Fruit fly (Drosophila melanogaster) whole organism, embryonic: ENCODE data around the gene CG7924.

Source experiments
- B-H1 ChIP-seq: fragments of 200-800 bp; sonication (Bioruptor generic); IDR thresholded peaks from 3 replicates; pipeline ENCODE4 v1.3.6; 2022; ENCODE audit warnings: missing biosample characterization, missing genetic modification characterization
- Blimp-1 ChIP-seq: fragments of 200-800 bp; sonication (Bioruptor generic); optimal IDR thresholded peaks from 3 replicates; lab custom pipeline; 2018; ENCODE audit warnings: missing biosample characterization, missing genetic modification characterization, mild to moderate bottlenecking, moderate library complexity, missing genetic modification reagents
- CG10543 ChIP-seq: fragments of 200-800 bp; sonication (Bioruptor generic); optimal IDR thresholded peaks from 3 replicates; lab custom pipeline; 2017; ENCODE audit warnings: missing biosample characterization, mild to moderate bottlenecking, missing genetic modification characterization, moderate library complexity
- CG11504 ChIP-seq: fragments of 200-800 bp; sonication (Bioruptor generic); optimal IDR thresholded peaks from 3 replicates; lab custom pipeline; 2019; ENCODE audit warnings: missing biosample characterization, mild to moderate bottlenecking, missing genetic modification characterization, moderate library complexity
- CG12236 ChIP-seq: fragments of 200-800 bp; sonication (Bioruptor generic); optimal IDR thresholded peaks from 2 replicates; lab custom pipeline; 2016; ENCODE audit warnings: missing biosample characterization, missing genetic modification characterization
- CG13123 ChIP-seq: fragments of 200-800 bp; sonication (Bioruptor generic); optimal IDR thresholded peaks from 2 replicates; lab custom pipeline; 2016; ENCODE audit warnings: missing biosample characterization, missing genetic modification characterization
- CG13424 ChIP-seq: fragments of 200-800 bp; sonication (Bioruptor generic); optimal IDR thresholded peaks from 2 replicates; lab custom pipeline; 2019; ENCODE audit warnings: missing biosample characterization, mild to moderate bottlenecking, missing genetic modification characterization, moderate library complexity
- CG14014 ChIP-seq: fragments of 200-800 bp; sonication (Bioruptor generic); IDR thresholded peaks from 2 replicates; pipeline ENCODE4 v1.3.6; 2022; ENCODE audit warnings: missing biosample characterization, missing genetic modification characterization
- CG1602 ChIP-seq: fragments of 200-800 bp; sonication (Bioruptor generic); optimal IDR thresholded peaks from 3 replicates; lab custom pipeline; 2016; ENCODE audit warnings: missing biosample characterization, missing genetic modification characterization
- CG1603 ChIP-seq: fragments of 200-800 bp; sonication (Bioruptor generic); optimal IDR thresholded peaks from 2 replicates; lab custom pipeline; 2019; ENCODE audit warnings: missing biosample characterization, mild to moderate bottlenecking, missing genetic modification characterization, moderate library complexity
- CG18262 ChIP-seq: fragments of 200-800 bp; optimal IDR thresholded peaks from 3 replicates; lab custom pipeline; 2019; ENCODE audit warnings: missing biosample characterization, mild to moderate bottlenecking, missing genetic modification characterization, moderate library complexity
- CG2202 ChIP-seq: fragments of 200-800 bp; sonication (Bioruptor generic); optimal IDR thresholded peaks from 2 replicates; lab custom pipeline; 2018; ENCODE audit warnings: missing biosample characterization, mild to moderate bottlenecking, missing genetic modification characterization
- CG31441 ChIP-seq: fragments of 200-800 bp; sonication (Bioruptor generic); IDR thresholded peaks from 2 replicates; pipeline ENCODE4 v1.3.6; 2022; ENCODE audit warnings: missing biosample characterization, missing genetic modification characterization
- CG4730 ChIP-seq: fragments of 200-800 bp; sonication (Bioruptor generic); IDR thresholded peaks from 2 replicates; pipeline ENCODE4 v1.3.6; 2022; ENCODE audit warnings: missing biosample characterization, missing genetic modification characterization
- CG5245 ChIP-seq: fragments of 200-800 bp; sonication (Bioruptor generic); optimal IDR thresholded peaks from 3 replicates; lab custom pipeline; 2016; ENCODE audit warnings: missing biosample characterization, missing genetic modification characterization
- CG7745 ChIP-seq: fragments of 200-800 bp; sonication (Bioruptor generic); optimal IDR thresholded peaks from 2 replicates; lab custom pipeline; 2018; ENCODE audit warnings: missing biosample characterization, mild to moderate bottlenecking, missing genetic modification characterization, moderate library complexity
- CG7839 ChIP-seq: fragments of 200-800 bp; sonication (Bioruptor generic); optimal IDR thresholded peaks from 3 replicates; lab custom pipeline; 2018; ENCODE audit warnings: missing biosample characterization, mild to moderate bottlenecking, missing genetic modification characterization, moderate library complexity
- Chrac-16 ChIP-seq: fragments of 200-800 bp; sonication (Bioruptor generic); optimal IDR thresholded peaks from 3 replicates; lab custom pipeline; 2016; ENCODE audit warnings: missing biosample characterization, missing genetic modification characterization
- CrebB ChIP-seq: fragments of 200-800 bp; sonication (Bioruptor generic); optimal IDR thresholded peaks from 3 replicates; lab custom pipeline; 2018; ENCODE audit warnings: missing biosample characterization, mild to moderate bottlenecking, missing genetic modification characterization
- Drgx ChIP-seq: fragments of 200-800 bp; sonication (Bioruptor generic); IDR thresholded peaks from 2 replicates; pipeline ENCODE4 v1.3.6; 2022; ENCODE audit warnings: missing biosample characterization, missing genetic modification characterization
- Ets65A ChIP-seq: fragments of 200-800 bp; sonication (Bioruptor generic); peaks from one replicate; lab custom pipeline; 2016; ENCODE audit warnings: missing biosample characterization, missing genetic modification characterization
- HHEX ChIP-seq: fragments of 200-800 bp; sonication (Bioruptor generic); optimal IDR thresholded peaks from 3 replicates; lab custom pipeline; 2017; ENCODE audit warnings: missing biosample characterization, mild to moderate bottlenecking, missing genetic modification characterization, missing genetic modification reagents
- Oli ChIP-seq: fragments of 200-800 bp; sonication (Bioruptor generic); optimal IDR thresholded peaks from 2 replicates; lab custom pipeline; 2018; ENCODE audit warnings: missing biosample characterization, mild to moderate bottlenecking, missing genetic modification characterization, moderate library complexity
- TFAM ChIP-seq: fragments of 200-800 bp; sonication (Bioruptor generic); optimal IDR thresholded peaks from 2 replicates; lab custom pipeline; 2017; ENCODE audit warnings: missing biosample characterization, missing genetic modification characterization, inconsistent platforms
- Xrp1 ChIP-seq: fragments of 200-800 bp; sonication (Bioruptor generic); IDR thresholded peaks from 2 replicates; pipeline ENCODE4 v1.3.6; 2022; ENCODE audit warnings: missing biosample characterization, missing genetic modification characterization
- al ChIP-seq: fragments of 200-800 bp; sonication (Bioruptor generic); IDR thresholded peaks from 2 replicates; pipeline ENCODE4 v1.3.6; 2022; ENCODE audit warnings: missing biosample characterization, missing genetic modification characterization
- ap ChIP-seq: fragments of 200-800 bp; sonication (Bioruptor generic); IDR thresholded peaks from 2 replicates; pipeline ENCODE4 v1.3.6; 2022; ENCODE audit warnings: missing biosample characterization, missing genetic modification characterization
- caup ChIP-seq: fragments of 200-800 bp; sonication (Bioruptor generic); optimal IDR thresholded peaks from 3 replicates; lab custom pipeline; 2017; ENCODE audit warnings: missing biosample characterization, mild to moderate bottlenecking, missing genetic modification characterization, moderate library complexity; ENCODE audit not compliant: severe bottlenecking
- corto ChIP-seq: fragments of 200-800 bp; sonication (Bioruptor generic); optimal IDR thresholded peaks from 2 replicates; lab custom pipeline; 2016; ENCODE audit warnings: missing biosample characterization, mild to moderate bottlenecking, missing genetic modification characterization, moderate library complexity
- crc ChIP-seq: fragments of 200-800 bp; sonication (Bioruptor generic); optimal IDR thresholded peaks from 2 replicates; lab custom pipeline; 2016; ENCODE audit warnings: missing biosample characterization, missing genetic modification characterization
- danr ChIP-seq: fragments of 200-800 bp; sonication (Bioruptor generic); IDR thresholded peaks from 2 replicates; pipeline ENCODE4 v1.3.6; 2022; ENCODE audit warnings: missing biosample characterization, missing genetic modification characterization
- dmrt99B ChIP-seq: fragments of 200-800 bp; sonication (Bioruptor generic); optimal IDR thresholded peaks from 2 replicates; lab custom pipeline; 2018; ENCODE audit warnings: missing biosample characterization, mild to moderate bottlenecking, missing genetic modification characterization, moderate library complexity
- gem ChIP-seq: fragments of 200-800 bp; sonication (Bioruptor generic); optimal IDR thresholded peaks from 2 replicates; lab custom pipeline; 2019; ENCODE audit warnings: missing biosample characterization, mild to moderate bottlenecking, missing genetic modification characterization, moderate library complexity
- ind ChIP-seq: fragments of 200-800 bp; sonication (Bioruptor generic); optimal IDR thresholded peaks from 3 replicates; lab custom pipeline; 2016; ENCODE audit warnings: missing biosample characterization, missing genetic modification characterization
- jigr1 ChIP-seq: fragments of 200-800 bp; sonication (Bioruptor generic); IDR thresholded peaks from 3 replicates; pipeline ENCODE4 v1.3.6; 2022; ENCODE audit warnings: missing biosample characterization, missing genetic modification characterization
- jing ChIP-seq: fragments of 200-800 bp; sonication (Bioruptor generic); optimal IDR thresholded peaks from 2 replicates; lab custom pipeline; 2018; ENCODE audit warnings: missing biosample characterization, mild to moderate bottlenecking, missing genetic modification characterization
- nerfin-1 ChIP-seq: fragments of 200-800 bp; sonication (Bioruptor generic); optimal IDR thresholded peaks from 3 replicates; lab custom pipeline; 2019; ENCODE audit warnings: missing biosample characterization, mild to moderate bottlenecking, missing genetic modification characterization, moderate library complexity
- nmo ChIP-seq: fragments of 200-800 bp; sonication (Bioruptor generic); optimal IDR thresholded peaks from 2 replicates; lab custom pipeline; 2018; ENCODE audit warnings: missing biosample characterization, mild to moderate bottlenecking, missing genetic modification characterization, moderate library complexity
- nom ChIP-seq: fragments of 200-800 bp; sonication (Bioruptor generic); optimal IDR thresholded peaks from 2 replicates; lab custom pipeline; 2017; ENCODE audit warnings: missing biosample characterization, missing genetic modification characterization, mild to moderate bottlenecking, moderate library complexity, missing genetic modification reagents
- org-1 ChIP-seq: fragments of 200-800 bp; sonication (Bioruptor generic); optimal IDR thresholded peaks from 2 replicates; lab custom pipeline; 2017; ENCODE audit warnings: missing biosample characterization, missing genetic modification characterization
- pfk ChIP-seq: fragments of 200-800 bp; sonication (Bioruptor generic); optimal IDR thresholded peaks from 2 replicates; lab custom pipeline; 2018; ENCODE audit warnings: missing biosample characterization, mild to moderate bottlenecking, missing genetic modification characterization, moderate library complexity
- phol ChIP-seq: fragments of 200-800 bp; sonication (Bioruptor generic); optimal IDR thresholded peaks from 3 replicates; lab custom pipeline; 2018; ENCODE audit warnings: missing biosample characterization, mild to moderate bottlenecking, missing genetic modification characterization, moderate library complexity
- prd ChIP-seq, 3 experiments: fragments of >200 bp in 2 of 3; fragments of 200-800 bp in 1 of 3; sonication (Bioruptor generic) in 1 of 3; optimal IDR thresholded peaks in 2 of 3; IDR thresholded peaks in 1 of 3; 2 replicates in 2 of 3; 3 replicates in 1 of 3; pipeline versions ENCODE4 v1.3.6 to Lab custom; 2017 to 2022; ENCODE audit warnings: missing biosample characterization in 1 of 3, missing genetic modification characterization in 1 of 3
- sens ChIP-seq: fragments of 200-800 bp; sonication (Bioruptor generic); peaks from one replicate; lab custom pipeline; 2016; ENCODE audit warnings: missing biosample characterization, missing genetic modification characterization
- slbo ChIP-seq: fragments of 200-800 bp; sonication (Bioruptor generic); IDR thresholded peaks from 2 replicates; pipeline ENCODE4 v1.3.6; 2022; ENCODE audit warnings: missing biosample characterization, missing genetic modification characterization
- slou ChIP-seq: fragments of 200-800 bp; sonication (Bioruptor generic); optimal IDR thresholded peaks from 3 replicates; lab custom pipeline; 2016; ENCODE audit warnings: missing biosample characterization, missing genetic modification characterization
- trem ChIP-seq: fragments of 200-800 bp; optimal IDR thresholded peaks from 3 replicates; lab custom pipeline; 2019; ENCODE audit warnings: missing biosample characterization, mild to moderate bottlenecking, missing genetic modification characterization, moderate library complexity

Gene CG7924

dm6 chr3L:14239325-14239724 is 6.1 kb downstream of the CG7924 start (continued):
- TF ChIP-seq slbo (GFP tag; lab: Robert Waterston, UW) (no peak), slou (GFP tag; lab: Kevin White, UChicago) (no peak), CG1603 (tag; lab: Kevin White, UChicago) (no peak)

dm6 chr3L:14241065-14241464 is 7.8 kb downstream of the CG7924 start:
- TF ChIP-seq jigr1 (no peak), nmo (GFP tag; lab: Kevin White, UChicago) (no peak), pfk (GFP tag; lab: Kevin White, UChicago) (no peak), ap (no peak), al (GFP tag; lab: Robert Waterston, UW) (no peak), CG1602 (GFP tag; lab: Kevin White, UChicago) (no peak), CG12236 (GFP tag; lab: Kevin White, UChicago) (no peak), corto (GFP tag; lab: Kevin White, UChicago) (peak; percentile 1), B-H1 (GFP tag; lab: Robert Waterston, UW) (no peak), nom (GFP tag; lab: Kevin White, UChicago) (peak; percentile 17), nerfin-1 (no peak)

dm6 chr3L:14253455-14253854 is 20.2 kb downstream of the CG7924 start:
- TF ChIP-seq CG31441 (GFP tag; lab: Robert Waterston, UW) (0 out of 2 replicates have a peak, but pooled peaks have one; percentile 34), ind (peak; percentile 1), gem (tag; lab: Kevin White, UChicago) (peak; percentile 25), nom (GFP tag; lab: Kevin White, UChicago) (peak; percentile 52), CG13123 (no peak), CG7839 (tag; lab: Kevin White, UChicago) (peak; percentile 10), HHEX (no peak), Drgx (GFP tag; lab: Robert Waterston, UW) (peak; percentile 74), CrebB (no peak), sens (peak; percentile 64), Xrp1 (GFP tag; lab: Robert Waterston, UW) (peak; percentile 42; the same call in 1 of the 2 replicates), CG18262 (tag; lab: Kevin White, UChicago) (peak; percentile 45), CG7745 (no peak), Oli (tag; lab: Kevin White, UChicago) (peak; percentile 3), Ets65A (GFP tag; lab: Kevin White, UChicago) (peak; percentile 78), CG11504 (tag; lab: Kevin White, UChicago) (peak; percentile 23), nmo (GFP tag; lab: Kevin White, UChicago) (peak; percentile 4), CG13424 (tag; lab: Kevin White, UChicago) (peak; percentile 1), dmrt99B (peak; percentile 15), phol (tag; lab: Kevin White, UChicago) (peak; percentile 29), CG4730 (no peak), Blimp-1 (GFP tag; lab: Kevin White, UChicago) (peak; percentile 35), prd (optimal IDR thresholded peaks at IDR 0.05; lab: Kevin White, UChicago) (no peak), prd (GFP tag; IDR thresholded peaks at IDR 0.05; lab: Robert Waterston, UW) (peak; percentile 10; the same call in 1 of the 3 replicates)

- TF ChIP-seq TFAM (GFP tag; lab: Kevin White, UChicago): no peak
- no peak for TF ChIP-seq jing
- TF ChIP-seq crc (GFP tag; lab: Kevin White, UChicago): no peak
- TF ChIP-seq danr (GFP tag; lab: Robert Waterston, UW): no peak
- no peak for TF ChIP-seq org-1 (GFP tag; lab: Kevin White, UChicago)
- no peak for TF ChIP-seq trem
- TF ChIP-seq CG10543 (GFP tag; lab: Kevin White, UChicago): no peak
- TF ChIP-seq CG2202: no peak
- no peak for TF ChIP-seq CG5245 (GFP tag; lab: Kevin White, UChicago)
- TF ChIP-seq prd (optimal IDR thresholded peaks at IDR 0.05; lab: Kevin White, UChicago): no peak
- TF ChIP-seq prd (GFP tag; IDR thresholded peaks at IDR 0.05; lab: Robert Waterston, UW): no peak
- TF ChIP-seq CG14014 (GFP tag; lab: Robert Waterston, UW): 0 out of 2 replicates have a peak, but pooled peaks have one; percentile 14
- TF ChIP-seq Chrac-16 (GFP tag; lab: Kevin White, UChicago): no peak
- TF ChIP-seq caup (GFP tag; lab: Kevin White, UChicago): no peak
These were observed 29.5 kb downstream of the CG7924 start for dm6 chr3L:14262770-14263169.
